Worm (Caenorhabditis elegans) whole organism, young adult: ENCODE results near the gene F09B9.4.

ENCODE experiments used
- B0261.1 ChIP-seq: sonication (generic microtip); optimal IDR thresholded peaks from 2 replicates; lab custom pipeline; 2016; ENCODE audit warnings: mild to moderate bottlenecking, missing genetic modification characterization, moderate library complexity, missing compliant biosample characterization
- Y53F4B.3 ChIP-seq: fragments of 200-800 bp; sonication (Bioruptor generic); IDR thresholded peaks from 2 replicates; pipeline ENCODE4 v1.3.6; 2022; ENCODE audit warnings: missing genetic modification reagents, missing genetic modification characterization, missing compliant biosample characterization
- Y56A3A.18 ChIP-seq: fragments of 200-800 bp; sonication (Bioruptor generic); IDR thresholded peaks from 2 replicates; pipeline ENCODE4 v1.3.6; 2022; ENCODE audit warnings: missing genetic modification reagents, missing genetic modification characterization, missing compliant biosample characterization
- Y79H2A.3 ChIP-seq: fragments of 200-800 bp; sonication (Bioruptor generic); conservative IDR thresholded peaks from 2 replicates; pipeline ENCODE4 v1.3.6; 2022; ENCODE audit warnings: missing genetic modification reagents, missing genetic modification characterization, missing compliant biosample characterization
- unc-62 ChIP-seq: fragments of 150-350 bp; optimal IDR thresholded peaks from 2 replicates; lab custom pipeline; 2014; ENCODE audit warnings: missing biosample characterization, missing genetic modification reagents, missing genetic modification characterization

- TF ChIP-seq Y53F4B.3 (GFP tag; lab: Robert Waterston, UW), result no peak
- TF ChIP-seq Y56A3A.18, result no peak
- TF ChIP-seq unc-62 (GFP tag; lab: Kevin White, UChicago), result no peak
- no peak for TF ChIP-seq B0261.1 (tag; lab: Kevin White, UChicago)
- TF ChIP-seq Y79H2A.3 (GFP tag; lab: Robert Waterston, UW), result no peak
These were observed 28.1 kb downstream of the F09B9.4 start for ce11 chrX:10188493-10188895.
